Worm (Caenorhabditis elegans): ENCODE results near the gene catp-5.

- TF ChIP-seq attf-5 (GFP tag; optimal IDR thresholded peaks at IDR 0.05) (no peak), efl-1 (GFP tag; optimal IDR thresholded peaks at IDR 0.05) (no peak), dox-1 (GFP tag; IDR thresholded peaks at IDR 0.05) (no peak), pha-4 (tag; optimal IDR thresholded peaks at IDR 0.05) (no peak), dpl-1 (GFP tag; optimal IDR thresholded peaks at IDR 0.05) (no peak), ekl-4 (GFP tag; IDR thresholded peaks at IDR 0.05) (no peak), C17E4.6 (GFP tag; IDR thresholded peaks at IDR 0.05) (no peak), zim-3 (tag; optimal IDR thresholded peaks at IDR 0.05) (no peak), hlh-12 (tag; optimal IDR thresholded peaks at IDR 0.05) (no peak)
Observed at ce11 chrX:8116157-8116556, 17.5 kb upstream of the catp-5 start, which contains the start of gene hlh-8.
